Fruit fly (Drosophila melanogaster) whole organism, embryonic: ENCODE results near the gene CG11842.

Experiments
- Adf1 ChIP-seq: fragments of 200-800 bp; sonication (Bioruptor generic); IDR thresholded peaks from 2 replicates; pipeline ENCODE4 v1.3.6; 2022; ENCODE audit warnings: missing biosample characterization, missing genetic modification characterization
- Aef1 ChIP-seq: fragments of 200-800 bp; sonication (Bioruptor generic); IDR thresholded peaks from 3 replicates; pipeline ENCODE4 v1.3.6; 2022; ENCODE audit warnings: missing biosample characterization, missing genetic modification characterization
- Atf3 ChIP-seq: fragments of 200-800 bp; sonication (Bioruptor generic); optimal IDR thresholded peaks from 3 replicates; lab custom pipeline; 2016; ENCODE audit warnings: missing biosample characterization, missing genetic modification characterization
- B-H1 ChIP-seq: fragments of 200-800 bp; sonication (Bioruptor generic); IDR thresholded peaks from 3 replicates; pipeline ENCODE4 v1.3.6; 2022; ENCODE audit warnings: missing biosample characterization, missing genetic modification characterization
- B-H2 ChIP-seq: fragments of 200-800 bp; sonication (Bioruptor generic); optimal IDR thresholded peaks from 2 replicates; lab custom pipeline; 2018; ENCODE audit warnings: missing biosample characterization, mild to moderate bottlenecking, missing genetic modification characterization
- C15 ChIP-seq: fragments of 200-800 bp; sonication (Bioruptor generic); IDR thresholded peaks from 3 replicates; pipeline ENCODE4 v1.3.6; 2022; ENCODE audit warnings: missing biosample characterization, missing genetic modification characterization
- CG10209 ChIP-seq: fragments of 200-800 bp; sonication (Bioruptor generic); optimal IDR thresholded peaks from 3 replicates; lab custom pipeline; 2017; ENCODE audit warnings: missing biosample characterization, mild to moderate bottlenecking, missing genetic modification characterization, missing genetic modification reagents
- CG10366 ChIP-seq: fragments of 200-800 bp; sonication (Bioruptor generic); IDR thresholded peaks from 2 replicates; pipeline ENCODE4 v1.3.6; 2022; ENCODE audit warnings: missing biosample characterization, missing genetic modification characterization
- CG12391 ChIP-seq: fragments of 200-800 bp; sonication (Bioruptor generic); optimal IDR thresholded peaks from 3 replicates; lab custom pipeline; 2018; ENCODE audit warnings: missing biosample characterization, mild to moderate bottlenecking, missing genetic modification characterization, moderate library complexity
- CG16815 ChIP-seq: fragments of 200-800 bp; sonication (Bioruptor generic); optimal IDR thresholded peaks from 3 replicates; lab custom pipeline; 2017; ENCODE audit warnings: missing biosample characterization, mild to moderate bottlenecking, missing genetic modification characterization
- CG18262 ChIP-seq: fragments of 200-800 bp; optimal IDR thresholded peaks from 3 replicates; lab custom pipeline; 2019; ENCODE audit warnings: missing biosample characterization, mild to moderate bottlenecking, missing genetic modification characterization, moderate library complexity
- CG2120 ChIP-seq: fragments of 200-800 bp; sonication (Bioruptor generic); optimal IDR thresholded peaks from 3 replicates; lab custom pipeline; 2016; ENCODE audit warnings: missing biosample characterization, missing genetic modification characterization
- CG2712 ChIP-seq: fragments of 200-800 bp; optimal IDR thresholded peaks from 3 replicates; lab custom pipeline; 2019; ENCODE audit warnings: missing biosample characterization, mild to moderate bottlenecking, missing genetic modification characterization, moderate library complexity
- CG32767 ChIP-seq: fragments of 200-800 bp; sonication (Bioruptor generic); IDR thresholded peaks from 2 replicates; pipeline ENCODE4 v1.3.6; 2022; ENCODE audit warnings: missing biosample characterization, missing genetic modification characterization
- CG33213 ChIP-seq: fragments of 200-800 bp; sonication (Bioruptor generic); optimal IDR thresholded peaks from 3 replicates; lab custom pipeline; 2016; ENCODE audit warnings: missing biosample characterization, missing genetic modification characterization
- CG3838 ChIP-seq: fragments of 200-800 bp; sonication (Bioruptor generic); optimal IDR thresholded peaks from 3 replicates; lab custom pipeline; 2016; ENCODE audit warnings: missing biosample characterization, missing genetic modification characterization
- CG4424 ChIP-seq: fragments of 200-800 bp; sonication (Bioruptor generic); optimal IDR thresholded peaks from 3 replicates; lab custom pipeline; 2016; ENCODE audit warnings: missing biosample characterization, missing genetic modification characterization
- CG4730 ChIP-seq: fragments of 200-800 bp; sonication (Bioruptor generic); IDR thresholded peaks from 2 replicates; pipeline ENCODE4 v1.3.6; 2022; ENCODE audit warnings: missing biosample characterization, missing genetic modification characterization
- CG4820 ChIP-seq: fragments of 200-800 bp; sonication (Bioruptor generic); optimal IDR thresholded peaks from 3 replicates; lab custom pipeline; 2016; ENCODE audit warnings: missing biosample characterization, missing genetic modification characterization
- CG6765 ChIP-seq: fragments of 200-800 bp; sonication (Bioruptor generic); optimal IDR thresholded peaks from 3 replicates; lab custom pipeline; 2017; ENCODE audit warnings: missing biosample characterization, mild to moderate bottlenecking, missing genetic modification characterization
- CG7839 ChIP-seq: fragments of 200-800 bp; sonication (Bioruptor generic); optimal IDR thresholded peaks from 3 replicates; lab custom pipeline; 2018; ENCODE audit warnings: missing biosample characterization, mild to moderate bottlenecking, missing genetic modification characterization, moderate library complexity
- CG7987 ChIP-seq: fragments of 200-800 bp; sonication (Bioruptor generic); optimal IDR thresholded peaks from 2 replicates; lab custom pipeline; 2018; ENCODE audit warnings: missing biosample characterization, mild to moderate bottlenecking, missing genetic modification characterization, moderate library complexity
- CG9437 ChIP-seq: fragments of 200-800 bp; sonication (Bioruptor generic); optimal IDR thresholded peaks from 2 replicates; lab custom pipeline; 2018; ENCODE audit warnings: missing biosample characterization, mild to moderate bottlenecking, missing genetic modification characterization
- D19B ChIP-seq: fragments of 200-800 bp; sonication (Bioruptor generic); optimal IDR thresholded peaks from 2 replicates; lab custom pipeline; 2017; ENCODE audit warnings: missing biosample characterization, mild to moderate bottlenecking, missing genetic modification characterization
- Deaf1 ChIP-seq: fragments of 200-800 bp; optimal IDR thresholded peaks from 3 replicates; lab custom pipeline; 2019; ENCODE audit warnings: missing biosample characterization, mild to moderate bottlenecking, missing genetic modification characterization, moderate library complexity
- Gsc ChIP-seq: fragments of 200-800 bp; sonication (Bioruptor generic); IDR thresholded peaks from 2 replicates; pipeline ENCODE4 v1.3.6; 2022; ENCODE audit warnings: missing biosample characterization, missing genetic modification characterization
- H15 ChIP-seq: fragments of 200-800 bp; sonication (Bioruptor generic); IDR thresholded peaks from 3 replicates; pipeline ENCODE4 v1.3.6; 2022; ENCODE audit warnings: missing biosample characterization, missing genetic modification characterization
- Hr3 ChIP-seq: fragments of 200-800 bp; sonication (Bioruptor generic); optimal IDR thresholded peaks from 3 replicates; lab custom pipeline; 2016; ENCODE audit warnings: missing biosample characterization, missing genetic modification characterization
- Hr39 ChIP-seq: fragments of >200 bp; optimal IDR thresholded peaks from 2 replicates; lab custom pipeline; 2017
- MESR4 ChIP-seq: fragments of 200-800 bp; sonication (Bioruptor generic); optimal IDR thresholded peaks from 2 replicates; lab custom pipeline; 2018; ENCODE audit warnings: missing biosample characterization, mild to moderate bottlenecking, missing genetic modification characterization, moderate library complexity
- Mrtf ChIP-seq: fragments of 200-800 bp; sonication (Bioruptor generic); IDR thresholded peaks from 3 replicates; pipeline ENCODE4 v1.3.6; 2022; ENCODE audit warnings: missing biosample characterization, missing genetic modification characterization
- NC2α ChIP-seq: fragments of 200-800 bp; sonication (Bioruptor generic); optimal IDR thresholded peaks from 2 replicates; lab custom pipeline; 2016; ENCODE audit warnings: missing biosample characterization, missing genetic modification characterization
- Poxn ChIP-seq: fragments of 200-800 bp; sonication (Bioruptor generic); IDR thresholded peaks from 2 replicates; pipeline ENCODE4 v1.3.6; 2022; ENCODE audit warnings: missing biosample characterization, missing genetic modification characterization
- Rfx ChIP-seq: fragments of 200-800 bp; sonication (Bioruptor generic); IDR thresholded peaks from 2 replicates; pipeline ENCODE4 v1.3.6; 2022; ENCODE audit warnings: missing biosample characterization, missing genetic modification characterization
- Sox102F ChIP-seq: fragments of 200-800 bp; sonication (Bioruptor generic); optimal IDR thresholded peaks from 2 replicates; lab custom pipeline; 2018; ENCODE audit warnings: missing biosample characterization, mild to moderate bottlenecking, missing genetic modification characterization, moderate library complexity
- Spps ChIP-seq: fragments of 200-800 bp; sonication (Bioruptor generic); optimal IDR thresholded peaks from 2 replicates; lab custom pipeline; 2018; ENCODE audit warnings: missing biosample characterization, mild to moderate bottlenecking, missing genetic modification characterization
- Xbp1 ChIP-seq: fragments of 200-800 bp; sonication (Bioruptor generic); optimal IDR thresholded peaks from 3 replicates; lab custom pipeline; 2016; ENCODE audit warnings: missing biosample characterization, mild to moderate bottlenecking, missing genetic modification characterization
- ase ChIP-seq: fragments of 200-800 bp; sonication (Bioruptor generic); IDR thresholded peaks from 3 replicates; pipeline ENCODE4 v1.3.6; 2022; ENCODE audit warnings: missing biosample characterization, missing genetic modification characterization
- ash1 ChIP-seq: fragments of 200-800 bp; sonication (Bioruptor generic); optimal IDR thresholded peaks from 2 replicates; lab custom pipeline; 2018; ENCODE audit warnings: missing biosample characterization, mild to moderate bottlenecking, missing genetic modification characterization
- ci ChIP-seq: fragments of 200-800 bp; sonication (Bioruptor generic); IDR thresholded peaks from 3 replicates; pipeline ENCODE4 v1.3.6; 2022; ENCODE audit warnings: missing biosample characterization, missing genetic modification characterization
- esg ChIP-seq: fragments of 200-800 bp; sonication (Bioruptor generic); conservative IDR thresholded peaks from 2 replicates; pipeline ENCODE4 v1.3.6; 2022; ENCODE audit warnings: missing biosample characterization, missing genetic modification characterization
- gt ChIP-seq: fragments of 200-800 bp; sonication (Bioruptor generic); IDR thresholded peaks from 2 replicates; pipeline ENCODE4 v1.3.6; 2022; ENCODE audit warnings: missing biosample characterization, missing genetic modification characterization
- hbn ChIP-seq: fragments of 200-800 bp; sonication (Bioruptor generic); IDR thresholded peaks from 2 replicates; pipeline ENCODE4 v1.3.6; 2022; ENCODE audit warnings: missing biosample characterization, missing genetic modification characterization; ENCODE audit not compliant: partially characterized antibody
- nau ChIP-seq: fragments of 200-800 bp; sonication (Bioruptor generic); optimal IDR thresholded peaks from 3 replicates; lab custom pipeline; 2017; ENCODE audit warnings: missing biosample characterization, mild to moderate bottlenecking, missing genetic modification characterization, missing genetic modification reagents
- nerfin-2 ChIP-seq: fragments of 200-800 bp; sonication (Bioruptor generic); IDR thresholded peaks from 2 replicates; pipeline ENCODE4 v1.3.6; 2022; ENCODE audit warnings: missing biosample characterization, missing genetic modification characterization; ENCODE audit not compliant: partially characterized antibody
- sens ChIP-seq: fragments of 200-800 bp; sonication (Bioruptor generic); peaks from one replicate; lab custom pipeline; 2016; ENCODE audit warnings: missing biosample characterization, missing genetic modification characterization
- ssp ChIP-seq: fragments of 200-800 bp; sonication (Bioruptor generic); IDR thresholded peaks from 2 replicates; pipeline ENCODE4 v1.3.6; 2022; ENCODE audit warnings: missing biosample characterization, missing genetic modification characterization
- tll ChIP-seq, 2 experiments: fragments of 200-800 bp in 1 of 2; fragments of >200 bp in 1 of 2; sonication (Bioruptor generic) in 1 of 2; optimal IDR thresholded peaks; 2 replicates each; lab custom pipeline; 2017 to 2019; ENCODE audit warnings: missing biosample characterization in 2 of 2, missing genetic modification characterization in 2 of 2, mild to moderate bottlenecking in 1 of 2, moderate library complexity in 1 of 2
- ttk ChIP-seq: fragments of 200-800 bp; sonication (Bioruptor generic); IDR thresholded peaks from 2 replicates; pipeline ENCODE4 v2.1.2; 2022; ENCODE audit warnings: missing biosample characterization, missing genetic modification characterization

The CG11842 gene

dm6 chr3R:29052380-29052779 is at the start of gene CG11842:
Gene CG11842 (plus strand): TSS chr3R:29052680.
- no peak for TF ChIP-seq ssp (GFP tag; lab: Robert Waterston, UW)
- no peak for TF ChIP-seq B-H1
- TF ChIP-seq tll (GFP tag; optimal IDR thresholded peaks at IDR 0.05; lab: Kevin White, UChicago), result no peak
- no peak for TF ChIP-seq CG32767 (GFP tag; lab: Robert Waterston, UW)
- no peak for TF ChIP-seq C15 (GFP tag; lab: Robert Waterston, UW)
- no peak for TF ChIP-seq Atf3 (GFP tag; lab: Kevin White, UChicago)
- TF ChIP-seq nerfin-2 (GFP tag; lab: Robert Waterston, UW), result no peak
- TF ChIP-seq Hr39 (lab: Kevin White, UChicago), result no peak
- no peak for TF ChIP-seq CG7987 (GFP tag; lab: Kevin White, UChicago)

dm6 chr3R:29004884-29005621 is 47.4 kb upstream of the CG11842 start:
- TF ChIP-seq esg (GFP tag; lab: Robert Waterston, UW) (peak; percentile 47), Adf1 (GFP tag; lab: Robert Waterston, UW) (no peak), gt (no peak), H15 (GFP tag; lab: Robert Waterston, UW) (0 out of 3 replicates have a peak, but pooled peaks have one; percentile 26), D19B (GFP tag; lab: Kevin White, UChicago) (peak; percentile 68), Xbp1 (GFP tag; lab: Kevin White, UChicago) (peak; percentile 36), CG10209 (GFP tag; lab: Kevin White, UChicago) (no peak), Poxn (GFP tag; lab: Robert Waterston, UW) (no peak), hbn (GFP tag; lab: Robert Waterston, UW) (no peak), CG2120 (peak; percentile 34), Rfx (peak; percentile 50; the same call in 1 of the 2 replicates), ash1 (GFP tag; lab: Kevin White, UChicago) (no peak), ttk (GFP tag; lab: Robert Waterston, UW) (peak; percentile 58), ase (GFP tag; lab: Robert Waterston, UW) (no peak), CG9437 (peak; percentile 21), Aef1 (GFP tag; lab: Robert Waterston, UW) (peak; percentile 57), Gsc (GFP tag; lab: Robert Waterston, UW) (no peak), NC2α (no peak), B-H2 (GFP tag; lab: Kevin White, UChicago) (no peak), CG18262 (tag; lab: Kevin White, UChicago) (peak; percentile 35), sens (peak; percentile 88), Sox102F (peak; percentile 70), CG4730 (0 out of 2 replicates have a peak, but pooled peaks have one; percentile 14), CG33213 (no peak), Spps (no peak), CG4424 (peak; percentile 38), CG4820 (peak; percentile 8), MESR4 (GFP tag; lab: Kevin White, UChicago) (no peak), CG7839 (tag; lab: Kevin White, UChicago) (peak; percentile 58), CG10366 (GFP tag; lab: Robert Waterston, UW) (peak; percentile 56; the same call in 1 of the 2 replicates), Deaf1 (tag; lab: Kevin White, UChicago) (no peak), CG12391 (peak; percentile 40), Hr3 (GFP tag; lab: Kevin White, UChicago) (peak; percentile 4), CG6765 (no peak), CG2712 (tag; lab: Kevin White, UChicago) (peak; percentile 51), nau (GFP tag; lab: Kevin White, UChicago) (peak; percentile 5), CG16815 (GFP tag; lab: Kevin White, UChicago) (no peak), Mrtf (GFP tag; lab: Robert Waterston, UW) (no peak), CG3838 (GFP tag; lab: Kevin White, UChicago) (no peak), ci (GFP tag; lab: Robert Waterston, UW) (0 out of 3 replicates have a peak, but pooled peaks have one; percentile 48)
